Worm (Caenorhabditis elegans) whole organism, L2 larva: ENCODE data around the gene atp-5.

Experiments
- elt-1 ChIP-seq: fragments of 150-350 bp; optimal IDR thresholded peaks from 2 replicates; lab custom pipeline; 2014; ENCODE audit warnings: missing biosample characterization, missing genetic modification characterization
- skn-1 ChIP-seq: sonication (generic microtip); optimal IDR thresholded peaks from 2 replicates; lab custom pipeline; 2017; ENCODE audit warnings: missing biosample characterization, missing genetic modification characterization

DNA sequence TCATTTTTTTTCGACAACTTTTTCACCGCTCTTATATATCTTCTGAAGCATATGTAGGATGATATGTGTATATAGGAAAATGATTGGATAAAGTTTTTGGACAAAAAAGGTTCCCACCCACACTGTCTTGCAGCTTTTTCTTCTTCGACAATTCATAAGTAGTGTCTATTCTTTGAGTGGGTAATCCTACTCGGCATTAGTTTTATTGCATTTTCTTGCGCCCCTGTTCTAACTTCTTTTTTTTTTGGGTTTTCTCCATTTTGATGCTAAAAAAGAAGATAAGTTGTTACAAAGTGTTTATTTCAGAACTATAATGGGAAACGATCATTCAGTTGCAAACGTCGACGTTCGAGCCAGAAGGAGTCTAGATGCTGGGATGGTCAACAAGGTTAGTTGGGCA, 10.6 kb upstream of the atp-5 start, which contains the start of gene glb-3:
- TF ChIP-seq elt-1 (tag; lab: Kevin White, UChicago) (no peak), skn-1 (no peak)
